Worm (Caenorhabditis elegans): ENCODE results near the gene str-214.

DNA sequence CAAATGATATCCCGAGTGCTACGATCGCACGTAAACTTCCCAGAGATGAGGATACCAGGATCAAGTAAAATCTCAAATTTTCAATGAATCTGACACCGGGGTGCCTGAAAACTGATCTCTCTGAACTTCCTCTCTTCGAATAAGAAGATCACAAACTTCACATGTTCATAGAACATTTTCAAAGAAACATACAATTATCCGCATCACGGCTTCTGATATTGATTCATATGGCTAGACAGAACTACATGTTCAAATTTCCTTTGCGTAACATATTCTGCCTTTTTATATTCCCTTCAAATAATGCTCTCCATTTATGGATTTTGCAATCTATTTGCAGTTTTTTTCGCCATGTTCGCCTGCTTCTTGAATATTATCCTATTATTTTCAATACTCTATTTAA is 18.0 kb upstream of the str-214 start, which contains the start of gene srbc-83:
- no peak for TF ChIP-seq ama-1 (optimal IDR thresholded peaks at IDR 0.05)
- TF ChIP-seq ceh-13 (GFP tag; optimal IDR thresholded peaks at IDR 0.05), result no peak
- TF ChIP-seq hnd-1 (tag; optimal IDR thresholded peaks at IDR 0.05), result no peak
- no peak for TF ChIP-seq F13C5.2 (tag; optimal IDR thresholded peaks at IDR 0.05)
- no peak for TF ChIP-seq pes-1 (GFP tag; IDR thresholded peaks at IDR 0.05)
- no peak for TF ChIP-seq aly-1 (tag; optimal IDR thresholded peaks at IDR 0.05)
- TF ChIP-seq flt-1 (GFP tag; IDR thresholded peaks at IDR 0.05), result no peak
- TF ChIP-seq scrt-1 (GFP tag; IDR thresholded peaks at IDR 0.05), result no peak
- no peak for TF ChIP-seq tra-4 (tag; optimal IDR thresholded peaks at IDR 0.05)
- TF ChIP-seq tbx-37 (GFP tag; conservative IDR thresholded peaks at IDR 0.05), result no peak
